Worm (Caenorhabditis elegans) whole organism, late embryonic: ENCODE results near the gene F46B6.4.

Experiments
- F13H6.1 ChIP-seq: sonication (generic microtip); optimal IDR thresholded peaks from 2 replicates; lab custom pipeline; 2016; ENCODE audit warnings: missing genetic modification characterization, missing compliant biosample characterization
- K09A11.1 ChIP-seq: sonication (generic microtip); optimal IDR thresholded peaks from 2 replicates; lab custom pipeline; 2017; ENCODE audit warnings: antibody characterized with exemption, mild to moderate bottlenecking, missing genetic modification characterization, missing compliant biosample characterization; ENCODE audit not compliant: insufficient read depth
- ahr-1 ChIP-seq: sonication (generic microtip); optimal IDR thresholded peaks from 2 replicates; lab custom pipeline; 2016; ENCODE audit warnings: missing genetic modification characterization, missing compliant biosample characterization
- ceh-18 ChIP-seq: sonication (generic microtip); optimal IDR thresholded peaks from 2 replicates; lab custom pipeline; 2016; ENCODE audit warnings: missing genetic modification characterization, missing compliant biosample characterization
- ceh-19 ChIP-seq: fragments of 200-800 bp; sonication (Bioruptor generic); optimal IDR thresholded peaks from 2 replicates; lab custom pipeline; 2018; ENCODE audit warnings: mild to moderate bottlenecking, missing genetic modification characterization, missing compliant biosample characterization
- ceh-30 ChIP-seq: fragments of 150-350 bp; optimal IDR thresholded peaks from 2 replicates; lab custom pipeline; 2014; ENCODE audit warnings: missing biosample characterization, missing genetic modification characterization
- ceh-31 ChIP-seq: sonication (generic microtip); optimal IDR thresholded peaks from 2 replicates; lab custom pipeline; 2016; ENCODE audit warnings: missing genetic modification characterization, missing compliant biosample characterization
- ceh-34 ChIP-seq: sonication (generic microtip); optimal IDR thresholded peaks from 2 replicates; lab custom pipeline; 2016; ENCODE audit warnings: mild to moderate bottlenecking, missing genetic modification characterization, missing compliant biosample characterization
- ceh-45 ChIP-seq: fragments of 200-800 bp; sonication (Bioruptor generic); IDR thresholded peaks from 2 replicates; pipeline ENCODE4 v1.3.6; 2022; ENCODE audit warnings: missing genetic modification reagents, missing genetic modification characterization, missing compliant biosample characterization
- ceh-6 ChIP-seq: fragments of 200-800 bp; sonication (Bioruptor generic); optimal IDR thresholded peaks from 2 replicates; lab custom pipeline; 2018; ENCODE audit warnings: mild to moderate bottlenecking, missing genetic modification characterization, missing compliant biosample characterization
- ceh-9 ChIP-seq: sonication (generic microtip); optimal IDR thresholded peaks from 2 replicates; lab custom pipeline; 2016; ENCODE audit warnings: mild to moderate bottlenecking, missing genetic modification characterization, inconsistent platforms, missing compliant biosample characterization
- ets-4 ChIP-seq: sonication (generic microtip); optimal IDR thresholded peaks from 2 replicates; lab custom pipeline; 2016; ENCODE audit warnings: missing genetic modification characterization, missing compliant biosample characterization
- fkh-10 ChIP-seq: fragments of 150-350 bp; optimal IDR thresholded peaks from 2 replicates; lab custom pipeline; 2014; ENCODE audit warnings: missing biosample characterization, missing genetic modification reagents, missing genetic modification characterization
- fkh-6 ChIP-seq: sonication (generic microtip); optimal IDR thresholded peaks from 2 replicates; lab custom pipeline; 2016; ENCODE audit warnings: missing genetic modification characterization, missing compliant biosample characterization
- hlh-15 ChIP-seq: sonication (generic microtip); optimal IDR thresholded peaks from 2 replicates; lab custom pipeline; 2016; ENCODE audit warnings: missing genetic modification characterization, missing compliant biosample characterization
- hlh-30 ChIP-seq: sonication (generic microtip); optimal IDR thresholded peaks from 2 replicates; lab custom pipeline; 2017; ENCODE audit warnings: antibody characterized with exemption, missing genetic modification characterization, missing compliant biosample characterization; ENCODE audit not compliant: insufficient read depth
- lim-6 ChIP-seq: sonication (generic microtip); optimal IDR thresholded peaks from 2 replicates; lab custom pipeline; 2016; ENCODE audit warnings: missing genetic modification characterization, missing compliant biosample characterization
- lin-11 ChIP-seq: fragments of 200-800 bp; sonication (Bioruptor generic); optimal IDR thresholded peaks from 2 replicates; lab custom pipeline; 2018; ENCODE audit warnings: mild to moderate bottlenecking, missing genetic modification characterization, missing compliant biosample characterization
- madf-2 ChIP-seq: sonication (generic microtip); optimal IDR thresholded peaks from 2 replicates; lab custom pipeline; 2017; ENCODE audit warnings: missing genetic modification characterization, missing compliant biosample characterization
- mec-3 ChIP-seq: sonication (generic microtip); optimal IDR thresholded peaks from 2 replicates; lab custom pipeline; 2016; ENCODE audit warnings: borderline replicate concordance, missing genetic modification characterization, missing compliant biosample characterization
- nhr-11 ChIP-seq: fragments of 150-350 bp; optimal IDR thresholded peaks from 2 replicates; lab custom pipeline; 2014; ENCODE audit warnings: missing biosample characterization, missing genetic modification characterization
- npax-4 ChIP-seq: sonication (generic microtip); optimal IDR thresholded peaks from 2 replicates; lab custom pipeline; 2016; ENCODE audit warnings: missing genetic modification characterization, missing compliant biosample characterization
- pat-9 ChIP-seq: fragments of 200-800 bp; sonication (Bioruptor generic); optimal IDR thresholded peaks from 2 replicates; lab custom pipeline; 2018; ENCODE audit warnings: mild to moderate bottlenecking, missing genetic modification characterization, moderate library complexity, missing compliant biosample characterization
- pax-1 ChIP-seq: fragments of 150-350 bp; optimal IDR thresholded peaks from 2 replicates; lab custom pipeline; 2014; ENCODE audit warnings: missing biosample characterization, missing genetic modification characterization
- pqm-1 ChIP-seq: sonication (generic microtip); optimal IDR thresholded peaks from 2 replicates; lab custom pipeline; 2016; ENCODE audit warnings: missing genetic modification characterization, missing compliant biosample characterization
- ref-2 ChIP-seq: sonication (generic microtip); optimal IDR thresholded peaks from 2 replicates; lab custom pipeline; 2016; ENCODE audit warnings: missing genetic modification characterization, missing compliant biosample characterization
- rnt-1 ChIP-seq: sonication (generic microtip); optimal IDR thresholded peaks from 2 replicates; lab custom pipeline; 2016; ENCODE audit warnings: missing genetic modification characterization, missing compliant biosample characterization
- sox-4 ChIP-seq: sonication (generic microtip); optimal IDR thresholded peaks from 2 replicates; lab custom pipeline; 2017; ENCODE audit warnings: mild to moderate bottlenecking, missing genetic modification characterization, inconsistent platforms, missing compliant biosample characterization
- syd-9 ChIP-seq: sonication (generic microtip); optimal IDR thresholded peaks from 2 replicates; lab custom pipeline; 2016; ENCODE audit warnings: mild to moderate bottlenecking, missing genetic modification characterization, moderate library complexity, missing compliant biosample characterization
- tbx-2 ChIP-seq: sonication (generic microtip); optimal IDR thresholded peaks from 2 replicates; lab custom pipeline; 2016; ENCODE audit warnings: missing genetic modification characterization, missing compliant biosample characterization
- zip-5 ChIP-seq: sonication (generic microtip); optimal IDR thresholded peaks from 2 replicates; lab custom pipeline; 2016; ENCODE audit warnings: missing genetic modification characterization, missing compliant biosample characterization
- ztf-16 ChIP-seq: sonication (generic microtip); optimal IDR thresholded peaks from 2 replicates; lab custom pipeline; 2017; ENCODE audit warnings: missing genetic modification characterization, missing compliant biosample characterization

The F46B6.4 gene

DNA sequence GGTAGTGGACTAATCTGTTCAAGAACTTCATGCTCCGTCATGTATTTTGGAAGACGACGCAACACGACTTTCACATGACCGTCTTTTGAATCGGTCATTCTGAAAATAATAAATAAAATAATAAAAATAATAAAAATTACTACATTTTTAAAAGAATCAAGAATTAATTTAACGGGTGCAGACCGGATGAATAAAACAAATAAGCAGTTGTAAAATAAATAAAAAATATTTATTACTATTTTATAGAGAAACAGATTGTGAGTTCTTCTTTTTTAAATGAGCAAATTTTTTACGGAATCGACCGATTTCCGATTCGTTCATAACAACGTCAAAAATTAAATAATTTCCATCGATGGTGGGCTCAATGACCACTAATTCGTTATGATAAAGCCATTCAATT is 1.7 kb downstream of the F46B6.4 start, which contains the start of gene smg-4:
smg-4 (minus strand) TSS at position 101 of the 400 bp plus-strand sequence.
- TF ChIP-seq ceh-9 (tag; lab: Kevin White, UChicago) (no peak), rnt-1 (tag; lab: Kevin White, UChicago) (no peak), ceh-18 (no peak), npax-4 (tag; lab: Kevin White, UChicago) (no peak), ceh-45 (no peak), pax-1 (no peak), sox-4 (tag; lab: Kevin White, UChicago) (no peak), fkh-10 (GFP tag; lab: Kevin White, UChicago) (no peak), ceh-6 (no peak), mec-3 (tag; lab: Kevin White, UChicago) (no peak), pqm-1 (tag; lab: Kevin White, UChicago) (no peak), pat-9 (tag; lab: Kevin White, UChicago) (no peak), ahr-1 (no peak), madf-2 (tag; lab: Kevin White, UChicago) (no peak), lin-11 (tag; lab: Kevin White, UChicago) (no peak), K09A11.1 (no peak), ceh-34 (no peak)

DNA sequence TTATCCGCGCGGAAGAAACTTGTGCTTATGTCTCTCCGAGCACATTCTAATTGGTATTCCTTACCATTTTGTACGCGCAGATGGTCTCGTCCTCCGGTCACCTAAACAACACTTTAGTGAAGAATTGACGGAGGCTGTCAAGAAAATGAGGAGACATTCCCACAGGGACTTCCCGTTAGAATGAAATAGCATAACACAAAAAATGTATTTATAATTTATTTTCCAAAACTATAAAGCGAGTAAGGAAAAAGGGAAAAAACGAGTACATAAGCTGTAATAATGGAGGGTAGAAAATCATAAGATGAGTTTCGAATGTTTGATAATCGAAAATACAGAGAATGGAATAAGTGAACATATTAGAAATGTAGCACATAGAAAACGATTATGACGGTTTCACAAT is 3.6 kb downstream of the F46B6.4 start, which contains the start of gene F46B6.12:
F46B6.12 (minus strand) TSS at position 101 of the 400 bp plus-strand sequence.
- no peak for TF ChIP-seq ets-4 (tag; lab: Kevin White, UChicago)
- TF ChIP-seq nhr-11 (tag; lab: Kevin White, UChicago), result no peak
- TF ChIP-seq zip-5 (tag; lab: Kevin White, UChicago), result no peak
- TF ChIP-seq ceh-31 (tag; lab: Kevin White, UChicago), result no peak
- no peak for TF ChIP-seq ceh-19 (GFP tag; lab: Kevin White, UChicago)

DNA sequence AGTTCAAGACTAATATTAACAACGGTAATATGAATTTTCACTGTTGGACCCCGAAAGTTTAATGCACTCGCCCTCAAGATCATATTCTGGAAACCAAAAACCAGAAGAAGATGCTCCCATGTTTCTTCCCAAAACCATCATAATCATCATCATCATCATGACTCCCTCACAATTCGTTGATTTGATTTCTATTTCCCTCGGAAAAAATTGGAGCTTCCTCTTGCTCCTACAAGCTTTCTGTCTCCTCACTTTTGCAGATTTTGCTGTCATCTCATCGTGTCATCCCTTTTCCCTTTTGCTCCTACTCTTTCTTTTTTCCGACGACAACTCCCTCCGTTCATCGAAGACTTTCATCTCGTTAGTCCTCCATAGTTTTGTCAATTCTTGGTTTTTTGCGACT is 7.3 kb downstream of the F46B6.4 start, which contains the start of gene F46B6.2:
F46B6.2 (plus strand) TSS at position 316 of the 400 bp plus-strand sequence.
- no peak for TF ChIP-seq npax-4 (tag; lab: Kevin White, UChicago)
- no peak for TF ChIP-seq madf-2 (tag; lab: Kevin White, UChicago)
- TF ChIP-seq ref-2 (tag; lab: Kevin White, UChicago), result no peak
- TF ChIP-seq lin-11 (tag; lab: Kevin White, UChicago), result no peak
- TF ChIP-seq ahr-1, result no peak
- no peak for TF ChIP-seq hlh-30 (tag; lab: Kevin White, UChicago)

DNA sequence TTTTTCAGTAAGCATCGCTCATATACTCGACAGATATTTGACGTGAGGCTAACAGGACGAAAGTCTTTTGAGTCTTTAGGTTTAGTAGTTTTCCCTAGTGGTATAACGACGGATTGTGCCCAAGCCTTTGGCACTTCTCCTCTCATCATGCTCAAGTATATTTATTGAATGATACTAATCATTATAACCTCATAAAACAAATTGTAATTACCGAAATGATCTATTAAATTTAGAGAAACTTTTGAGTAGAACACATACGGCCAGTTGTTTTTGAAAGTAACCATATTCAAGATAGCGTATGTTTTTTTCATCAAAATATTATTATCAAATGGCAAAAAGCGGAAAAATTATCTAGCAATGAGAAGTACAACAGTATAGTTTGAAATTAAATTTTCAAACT is 8.0 kb downstream of the F46B6.4 start:
- no peak for TF ChIP-seq nhr-11 (tag; lab: Kevin White, UChicago)
- no peak for TF ChIP-seq ceh-31 (tag; lab: Kevin White, UChicago)
- no peak for TF ChIP-seq tbx-2 (tag; lab: Kevin White, UChicago)
- no peak for TF ChIP-seq ceh-30 (tag; lab: Kevin White, UChicago)
- TF ChIP-seq sox-4 (tag; lab: Kevin White, UChicago), result no peak
- TF ChIP-seq lim-6 (tag; lab: Kevin White, UChicago), result no peak
- no peak for TF ChIP-seq syd-9
- no peak for TF ChIP-seq ceh-19 (GFP tag; lab: Kevin White, UChicago)
- TF ChIP-seq ceh-18, result no peak
- no peak for TF ChIP-seq ztf-16 (tag; lab: Kevin White, UChicago)
- no peak for TF ChIP-seq lin-11 (tag; lab: Kevin White, UChicago)
- no peak for TF ChIP-seq F13H6.1
- no peak for TF ChIP-seq fkh-6 (tag; lab: Kevin White, UChicago)
- TF ChIP-seq hlh-15 (tag; lab: Kevin White, UChicago), result no peak
